Fruit fly (Drosophila melanogaster) whole organism, larva: ENCODE data around the gene CG43127.

ENCODE experiments used
- noc ChIP-seq: fragments of 200-800 bp; sonication (Bioruptor generic); optimal IDR thresholded peaks from 3 replicates; lab custom pipeline; 2019; ENCODE audit warnings: missing biosample characterization, mild to moderate bottlenecking, missing genetic modification characterization, moderate library complexity

The CG43127 gene

dm6 chr3L:10625499-10625898, at the start of gene CG43127:
CG43127 (minus strand) TSS chr3L:10625599.
- no peak for TF ChIP-seq noc (tag; lab: Kevin White, UChicago)

DNA sequence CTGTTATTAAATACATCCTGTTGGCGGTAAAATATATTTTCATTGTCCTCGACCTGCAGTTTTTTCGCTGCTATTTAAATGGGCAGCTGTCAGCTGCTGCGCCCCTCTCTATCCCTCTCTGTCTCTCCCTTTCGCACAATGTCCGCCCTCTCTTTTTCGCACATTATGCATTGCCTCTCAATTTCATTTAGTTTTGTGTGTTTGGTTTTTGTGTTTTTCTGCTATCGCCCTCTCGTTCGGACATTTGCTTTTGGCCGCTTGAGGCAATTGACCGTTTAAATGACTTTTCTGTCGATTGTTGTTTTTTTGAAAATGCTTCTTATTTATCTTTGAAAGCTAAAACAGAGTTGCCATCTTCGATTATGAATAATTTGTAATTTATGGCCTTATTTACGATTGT, 49.5 kb upstream of the CG43127 start:
- TF ChIP-seq noc (tag; lab: Kevin White, UChicago), result no peak

dm6 chr3L:10674145-10674547, 48.7 kb upstream of the CG43127 start:
- TF ChIP-seq noc (tag; lab: Kevin White, UChicago), result peak; percentile 24

- no peak for TF ChIP-seq noc (tag; lab: Kevin White, UChicago)
Measured at dm6 chr3L:10672540-10672939, 47.1 kb upstream of the CG43127 start.

dm6 chr3L:10669592-10670400, 44.4 kb upstream of the CG43127 start:
- TF ChIP-seq noc (tag; lab: Kevin White, UChicago), result no peak

- TF ChIP-seq noc (tag; lab: Kevin White, UChicago), result no peak
Measured at dm6 chr3L:10667341-10667740, 41.9 kb upstream of the CG43127 start.

DNA sequence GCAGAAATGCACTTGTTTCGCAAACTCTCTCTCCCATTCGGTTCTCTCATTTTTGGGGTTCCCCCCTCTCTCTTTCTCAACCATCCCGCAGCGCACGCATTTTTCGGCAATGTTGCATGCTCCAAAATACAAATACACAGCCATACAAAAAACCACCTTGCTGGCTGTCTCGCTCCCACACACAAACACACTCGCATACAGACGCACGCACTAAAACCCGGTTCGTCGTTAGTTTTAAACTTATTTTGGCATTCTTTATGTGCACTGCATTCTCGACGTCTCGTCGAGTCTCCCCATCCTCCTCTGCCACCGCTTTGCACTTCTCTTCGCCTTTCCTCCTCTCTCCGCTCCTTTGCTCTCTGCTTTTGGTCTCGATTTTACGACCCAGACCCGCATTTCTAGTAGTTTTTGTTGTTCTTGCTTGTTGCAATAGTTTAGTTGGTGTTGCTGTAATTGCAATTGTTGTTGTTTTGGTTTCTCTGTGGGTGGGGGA, 41.2 kb upstream of the CG43127 start:
- no peak for TF ChIP-seq noc (tag; lab: Kevin White, UChicago)

- peak; percentile 98 for TF ChIP-seq noc (tag; lab: Kevin White, UChicago)
Measured at dm6 chr3L:10665433-10666150, 40.2 kb upstream of the CG43127 start.

DNA sequence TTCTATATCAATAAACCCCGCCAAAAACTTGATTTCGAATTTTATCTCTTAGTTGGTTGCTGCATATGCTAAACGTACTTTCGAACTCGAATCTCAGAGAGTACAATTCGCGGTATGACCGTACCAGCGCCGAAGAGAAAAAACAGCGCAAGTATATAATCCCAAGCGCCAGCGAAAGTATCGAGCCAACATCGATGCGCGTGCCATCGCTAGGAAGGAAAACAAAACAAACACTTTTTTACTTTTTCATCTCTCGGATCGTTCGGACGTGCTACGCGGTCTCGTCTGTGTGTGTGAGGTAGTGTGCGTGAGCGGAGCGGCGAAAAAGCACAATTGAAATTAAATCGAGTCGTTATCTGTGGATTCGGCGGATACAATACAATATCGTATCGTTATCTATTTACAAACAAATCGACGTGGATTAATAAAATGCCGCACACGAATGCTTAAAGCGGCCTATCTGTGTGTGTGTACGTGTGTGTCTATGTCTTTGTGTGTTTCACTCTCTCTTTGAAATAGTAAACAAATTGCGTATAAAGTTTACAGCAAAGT, 39.2 kb upstream of the CG43127 start, which contains the start of gene simj:
Gene simj (plus strand): TSS at position 229 of the 552 bp plus-strand sequence.
- peak; percentile 44 for TF ChIP-seq noc (tag; lab: Kevin White, UChicago)

dm6 chr3L:10663190-10663763, 37.9 kb upstream of the CG43127 start, which contains the start of gene Adi1:
Adi1 (plus strand) TSS chr3L:10663376.
- TF ChIP-seq noc (tag; lab: Kevin White, UChicago), result no peak

- TF ChIP-seq noc (tag; lab: Kevin White, UChicago), result no peak
Measured at dm6 chr3L:10660744-10661589, 35.6 kb upstream of the CG43127 start, which contains the start of the genes CG32066 and CG8003. CG32066 (minus strand) TSS chr3L:10661013. CG8003 (plus strand) TSS chr3L:10661475.

DNA sequence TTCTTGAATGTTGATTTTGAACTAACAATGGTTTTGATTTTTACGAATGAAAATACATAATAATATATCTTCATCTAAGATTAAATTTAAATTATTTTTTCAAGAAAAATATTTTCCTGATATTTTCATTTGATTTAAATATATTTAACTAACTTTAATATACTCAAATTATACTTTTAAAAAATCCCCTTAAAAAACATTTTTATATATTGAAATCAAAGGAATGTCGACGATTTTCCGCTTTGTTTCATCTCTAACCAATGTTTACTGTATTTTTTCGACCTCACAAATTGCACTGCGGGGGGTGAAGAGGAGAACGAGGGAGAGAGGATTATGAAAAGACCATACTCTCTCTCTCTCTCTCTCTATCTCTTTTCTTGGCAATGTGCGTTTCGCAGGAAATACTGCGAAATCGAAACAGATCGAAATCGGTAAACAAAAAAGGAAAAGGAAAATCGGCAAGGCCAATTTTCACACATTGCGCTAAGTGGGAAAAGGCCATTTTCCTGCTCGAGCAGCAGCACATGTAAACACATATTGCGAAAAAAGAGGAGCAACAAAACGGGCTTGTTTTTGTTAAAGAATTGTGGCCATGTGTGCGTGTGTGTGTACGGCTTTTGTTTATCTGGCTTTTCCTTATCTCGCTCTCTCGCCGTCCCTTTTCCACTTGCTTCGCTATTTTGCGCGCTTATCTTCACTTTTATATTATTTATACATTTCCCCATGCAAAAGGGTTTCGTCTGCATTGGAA, 34.8 kb upstream of the CG43127 start:
- no peak for TF ChIP-seq noc (tag; lab: Kevin White, UChicago)

DNA sequence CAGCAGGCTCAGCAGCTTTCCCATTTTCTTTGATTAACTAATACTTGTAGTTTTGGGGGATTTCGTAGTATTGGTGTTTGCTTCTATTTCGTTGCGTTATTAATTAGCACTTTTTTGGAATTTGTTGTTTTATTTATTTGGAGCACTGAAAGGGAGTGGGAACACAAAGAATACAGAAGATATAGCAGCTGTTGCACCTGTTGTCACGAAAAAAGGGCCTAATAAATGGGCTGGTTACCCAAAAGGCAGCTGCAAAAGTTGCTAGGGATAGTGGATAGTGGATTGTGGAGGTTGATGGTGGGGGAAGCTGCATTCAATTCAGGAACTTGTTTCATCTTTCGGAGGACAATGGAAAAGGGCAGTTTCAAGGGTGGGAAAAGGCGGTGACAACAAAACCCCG, 34.1 kb upstream of the CG43127 start:
- TF ChIP-seq noc (tag; lab: Kevin White, UChicago), result no peak
